ENCODE assay signal across 4 worm cellular contexts in genomic region chrIV:5183755-5184166, ce11.
TF ChIP-seq lines count a peak whose summit lies in the region.

Gene W03F8.4, plus strand, starts transcription at chrIV:5184123.

TF ChIP-seq in whole organism, L2 larva, 48 proteins besides CTCF, POLR2A, EP300 and RAD21 (continued from another document):
- TF ChIP-seq C34F6.9 (tag; optimal IDR thresholded peaks at IDR 0.05; lab: Kevin White, UChicago): peak; percentile 94
- peak; percentile 82 for TF ChIP-seq ceh-16 (tag; optimal IDR thresholded peaks at IDR 0.05; lab: Kevin White, UChicago)
- peak; percentile 57 for TF ChIP-seq nhr-10 (tag; optimal IDR thresholded peaks at IDR 0.05; lab: Kevin White, UChicago)
- peak; percentile 95 for TF ChIP-seq lin-11 (tag; optimal IDR thresholded peaks at IDR 0.05; lab: Kevin White, UChicago)
- no peak for TF ChIP-seq ztf-11 (tag; optimal IDR thresholded peaks at IDR 0.05; lab: Kevin White, UChicago)
- TF ChIP-seq egl-27 (tag; optimal IDR thresholded peaks at IDR 0.05; lab: Kevin White, UChicago): peak; percentile 68
- peak; percentile 72 for TF ChIP-seq Y55F3AM.14 (GFP tag; optimal IDR thresholded peaks at IDR 0.05; lab: Kevin White, UChicago)
- peak; percentile 89 for TF ChIP-seq nhr-6 (tag; optimal IDR thresholded peaks at IDR 0.05; lab: Kevin White, UChicago)
- peak; percentile 60 for TF ChIP-seq nhr-77 (tag; optimal IDR thresholded peaks at IDR 0.05; lab: Kevin White, UChicago)
- TF ChIP-seq nhr-237 (tag; optimal IDR thresholded peaks at IDR 0.05; lab: Kevin White, UChicago): peak; percentile 39
- TF ChIP-seq ama-1 (optimal IDR thresholded peaks at IDR 0.05; lab: Kevin White, UChicago): no peak
- peak; percentile 99 for TF ChIP-seq gmeb-1 (tag; optimal IDR thresholded peaks at IDR 0.05; lab: Kevin White, UChicago)
- no peak for TF ChIP-seq ztf-1 (GFP tag; conservative IDR thresholded peaks at IDR 0.05; lab: Robert Waterston, UW)
- peak; percentile 95 for TF ChIP-seq nhr-21 (tag; optimal IDR thresholded peaks at IDR 0.05; lab: Kevin White, UChicago)
- peak; percentile 82 for TF ChIP-seq fos-1 (tag; optimal IDR thresholded peaks at IDR 0.05; lab: Kevin White, UChicago)
- no peak for TF ChIP-seq mbf-1 (tag; optimal IDR thresholded peaks at IDR 0.05; lab: Kevin White, UChicago)
- peak; percentile 63 for TF ChIP-seq ceh-82 (tag; optimal IDR thresholded peaks at IDR 0.05; lab: Kevin White, UChicago)
- peak; percentile 90 for TF ChIP-seq ztf-4 (tag; optimal IDR thresholded peaks at IDR 0.05; lab: Kevin White, UChicago)
- TF ChIP-seq lin-13 (GFP tag; optimal IDR thresholded peaks at IDR 0.05; lab: Kevin White, UChicago): peak; percentile 91
- TF ChIP-seq elt-1 (tag; optimal IDR thresholded peaks at IDR 0.05; lab: Kevin White, UChicago): no peak
- TF ChIP-seq unc-62 (GFP tag; optimal IDR thresholded peaks at IDR 0.05; lab: Kevin White, UChicago): no peak
- TF ChIP-seq crh-2 (tag; optimal IDR thresholded peaks at IDR 0.05; lab: Kevin White, UChicago): peak; percentile 95
- TF ChIP-seq ZK546.5 (tag; optimal IDR thresholded peaks at IDR 0.05; lab: Kevin White, UChicago): peak; percentile 60
- TF ChIP-seq nhr-23 (tag; optimal IDR thresholded peaks at IDR 0.05; lab: Kevin White, UChicago): no peak
- peak; percentile 96 for TF ChIP-seq sma-9 (GFP tag; optimal IDR thresholded peaks at IDR 0.05; lab: Kevin White, UChicago)
- TF ChIP-seq sma-9 (tag; optimal IDR thresholded peaks at IDR 0.05; lab: Kevin White, UChicago): no peak
TF ChIP-seq in whole organism, L2 larva: peak in this region for 34.

TF ChIP-seq in whole organism, L4 larva, 104 proteins besides CTCF, POLR2A, EP300 and RAD21 (continued from another document and continues in another):
- TF ChIP-seq dmd-8 (GFP tag; IDR thresholded peaks at IDR 0.05; lab: Robert Waterston, UW) (no peak), daf-16 (GFP tag; optimal IDR thresholded peaks at IDR 0.05; lab: Kevin White, UChicago) (peak; percentile 43 to 98), daf-16 (tag; optimal IDR thresholded peaks at IDR 0.05; lab: Kevin White, UChicago) (peak; percentile 93), dpl-1 (GFP tag; optimal IDR thresholded peaks at IDR 0.05; lab: Kevin White, UChicago) (peak; percentile 99), lir-3 (tag; optimal IDR thresholded peaks at IDR 0.05; lab: Kevin White, UChicago) (no peak), php-3 (GFP tag; IDR thresholded peaks at IDR 0.05; lab: Robert Waterston, UW) (peak; percentile 83), egl-43 (GFP tag; IDR thresholded peaks at IDR 0.05; lab: Robert Waterston, UW) (peak; percentile 71), arid-1 (GFP tag; conservative IDR thresholded peaks at IDR 0.05; lab: Robert Waterston, UW) (peak; percentile 86; the same call in 1 of the 2 replicates), F44E2.7 (GFP tag; IDR thresholded peaks at IDR 0.05; lab: Robert Waterston, UW) (no peak), zip-2 (tag; optimal IDR thresholded peaks at IDR 0.05; lab: Kevin White, UChicago) (peak; percentile 49), nhr-102 (tag; optimal IDR thresholded peaks at IDR 0.05; lab: Kevin White, UChicago) (peak; percentile 94), nhr-11 (tag; optimal IDR thresholded peaks at IDR 0.05; lab: Kevin White, UChicago) (peak; percentile 85), nhr-76 (tag; optimal IDR thresholded peaks at IDR 0.05; lab: Kevin White, UChicago) (no peak), tag-97 (GFP tag; IDR thresholded peaks at IDR 0.05; lab: Robert Waterston, UW) (no peak), hlh-30 (tag; optimal IDR thresholded peaks at IDR 0.05; lab: Kevin White, UChicago; ENCODE audit: insufficient read depth) (peak; percentile 85), nhr-6 (tag; optimal IDR thresholded peaks at IDR 0.05; lab: Kevin White, UChicago) (peak; percentile 81), cey-2 (tag; optimal IDR thresholded peaks at IDR 0.05; lab: Kevin White, UChicago; ENCODE audit: borderline replicate concordance, insufficient read depth) (no peak), lin-29 (GFP tag; IDR thresholded peaks at IDR 0.05; lab: Robert Waterston, UW) (peak; percentile 88), daf-19 (GFP tag; conservative IDR thresholded peaks at IDR 0.05; lab: Robert Waterston, UW) (peak; percentile 65; the same call in 1 of the 2 replicates), pha-4 (GFP tag; IDR thresholded peaks at IDR 0.05; lab: Robert Waterston, UW) (no peak), pha-4 (tag; optimal IDR thresholded peaks at IDR 0.05; lab: Kevin White, UChicago) (no peak), T20F7.1 (GFP tag; optimal IDR thresholded peaks at IDR 0.05; lab: Kevin White, UChicago) (peak; percentile 81), unc-62 (GFP tag; optimal IDR thresholded peaks at IDR 0.05 in 1 of 2; lab: Kevin White, UChicago) (peak in 1 of 2 experiments; percentile 86), unc-62 (tag; optimal IDR thresholded peaks at IDR 0.05; lab: Kevin White, UChicago) (no peak), mdl-1 (tag; optimal IDR thresholded peaks at IDR 0.05; lab: Kevin White, UChicago) (peak in 1 of 2 experiments; percentile 28), tra-1 (GFP tag; IDR thresholded peaks at IDR 0.05; lab: Robert Waterston, UW) (peak; percentile 67; the same call in 1 of the 2 replicates), mdt-29 (GFP tag; IDR thresholded peaks at IDR 0.05; lab: Robert Waterston, UW) (peak; percentile 56; the same call in 1 of the 2 replicates), snpc-1.2 (GFP tag; IDR thresholded peaks at IDR 0.05; lab: Robert Waterston, UW) (peak; percentile 97), F26F4.8 (GFP tag; conservative IDR thresholded peaks at IDR 0.05; lab: Robert Waterston, UW) (no peak), nhr-10 (tag; optimal IDR thresholded peaks at IDR 0.05; lab: Kevin White, UChicago) (no peak), zfp-2 (tag; optimal IDR thresholded peaks at IDR 0.05; lab: Kevin White, UChicago) (peak; percentile 47), aha-1 (tag; lab: Kevin White, UChicago) (peak; percentile 97), nhr-111 (GFP tag; optimal IDR thresholded peaks at IDR 0.05; lab: Kevin White, UChicago) (no peak), sdz-12 (GFP tag; optimal IDR thresholded peaks at IDR 0.05; lab: Kevin White, UChicago) (no peak), Y75B8A.6 (GFP tag; IDR thresholded peaks at IDR 0.05; lab: Robert Waterston, UW) (no peak), Y5F2A.4 (GFP tag; optimal IDR thresholded peaks at IDR 0.05; lab: Kevin White, UChicago) (no peak)

TF ChIP-seq in whole organism, late embryonic, 69 proteins besides CTCF, POLR2A, EP300 and RAD21 (continued from another document and continues in another):
- no peak for TF ChIP-seq unc-55 (GFP tag; optimal IDR thresholded peaks at IDR 0.05; lab: Kevin White, UChicago)
- no peak for TF ChIP-seq hlh-6 (tag; optimal IDR thresholded peaks at IDR 0.05; lab: Kevin White, UChicago)
- no peak for TF ChIP-seq sox-2 (GFP tag; IDR thresholded peaks at IDR 0.05; lab: Robert Waterston, UW)
- TF ChIP-seq C08G9.2 (tag; optimal IDR thresholded peaks at IDR 0.05; lab: Kevin White, UChicago): peak; percentile 8
- peak; percentile 37 for TF ChIP-seq che-1 (tag; optimal IDR thresholded peaks at IDR 0.05; lab: Kevin White, UChicago)
- TF ChIP-seq ref-2 (tag; optimal IDR thresholded peaks at IDR 0.05; lab: Kevin White, UChicago): peak; percentile 69
- TF ChIP-seq Y22D7AL.16 (tag; optimal IDR thresholded peaks at IDR 0.05; lab: Kevin White, UChicago): no peak
- peak; percentile 71 for TF ChIP-seq rnt-1 (tag; optimal IDR thresholded peaks at IDR 0.05; lab: Kevin White, UChicago)
- TF ChIP-seq unc-42 (tag; optimal IDR thresholded peaks at IDR 0.05; lab: Kevin White, UChicago): peak; percentile 58
- peak; percentile 37 for TF ChIP-seq K02D7.2 (tag; optimal IDR thresholded peaks at IDR 0.05; lab: Kevin White, UChicago)
- TF ChIP-seq ztf-16 (tag; optimal IDR thresholded peaks at IDR 0.05; lab: Kevin White, UChicago): no peak
- TF ChIP-seq pat-9 (tag; optimal IDR thresholded peaks at IDR 0.05; lab: Kevin White, UChicago): peak; percentile 30
- no peak for TF ChIP-seq elt-4 (tag; optimal IDR thresholded peaks at IDR 0.05; lab: Kevin White, UChicago)
- no peak for TF ChIP-seq K09A11.1 (tag; optimal IDR thresholded peaks at IDR 0.05; lab: Kevin White, UChicago; ENCODE audit: insufficient read depth)
- TF ChIP-seq ceh-18 (tag; optimal IDR thresholded peaks at IDR 0.05; lab: Kevin White, UChicago): peak; percentile 53
- no peak for TF ChIP-seq ceh-9 (tag; optimal IDR thresholded peaks at IDR 0.05; lab: Kevin White, UChicago)
- TF ChIP-seq ceh-22 (tag; optimal IDR thresholded peaks at IDR 0.05; lab: Kevin White, UChicago): no peak
- no peak for TF ChIP-seq dmd-4 (tag; optimal IDR thresholded peaks at IDR 0.05; lab: Kevin White, UChicago; ENCODE audit: borderline replicate concordance)
- no peak for TF ChIP-seq hlh-15 (tag; optimal IDR thresholded peaks at IDR 0.05; lab: Kevin White, UChicago)
- TF ChIP-seq fkh-10 (GFP tag; optimal IDR thresholded peaks at IDR 0.05; lab: Kevin White, UChicago): no peak
- no peak for TF ChIP-seq ceh-48 (tag; optimal IDR thresholded peaks at IDR 0.05; lab: Kevin White, UChicago)
- peak; percentile 12 for TF ChIP-seq zip-5 (tag; optimal IDR thresholded peaks at IDR 0.05; lab: Kevin White, UChicago)
- peak; percentile 29 for TF ChIP-seq T23F11.4 (GFP tag; optimal IDR thresholded peaks at IDR 0.05; lab: Kevin White, UChicago)
- TF ChIP-seq pag-3 (tag; optimal IDR thresholded peaks at IDR 0.05; lab: Kevin White, UChicago; ENCODE audit: borderline replicate concordance): no peak
- TF ChIP-seq unc-86 (tag; optimal IDR thresholded peaks at IDR 0.05; lab: Kevin White, UChicago): no peak
- peak; percentile 77 for TF ChIP-seq ceh-31 (tag; optimal IDR thresholded peaks at IDR 0.05; lab: Kevin White, UChicago)
- TF ChIP-seq pha-4 (tag; optimal IDR thresholded peaks at IDR 0.05; lab: Kevin White, UChicago): no peak
- TF ChIP-seq ttx-3 (tag; optimal IDR thresholded peaks at IDR 0.05; lab: Kevin White, UChicago): peak; percentile 33
- TF ChIP-seq sdc-2 (tag; optimal IDR thresholded peaks at IDR 0.05; lab: Kevin White, UChicago): peak; percentile 16
- TF ChIP-seq ceh-19 (GFP tag; optimal IDR thresholded peaks at IDR 0.05; lab: Kevin White, UChicago): no peak
- TF ChIP-seq madf-2 (tag; optimal IDR thresholded peaks at IDR 0.05; lab: Kevin White, UChicago): peak; percentile 34
- peak; percentile 26 for TF ChIP-seq lin-11 (tag; optimal IDR thresholded peaks at IDR 0.05; lab: Kevin White, UChicago)
- TF ChIP-seq ceh-6 (GFP tag; optimal IDR thresholded peaks at IDR 0.05; lab: Kevin White, UChicago): no peak
- TF ChIP-seq mec-3 (tag; optimal IDR thresholded peaks at IDR 0.05; lab: Kevin White, UChicago; ENCODE audit: borderline replicate concordance): no peak
- no peak for TF ChIP-seq eyg-1 (tag; optimal IDR thresholded peaks at IDR 0.05; lab: Kevin White, UChicago)
- TF ChIP-seq syd-9 (tag; optimal IDR thresholded peaks at IDR 0.05; lab: Kevin White, UChicago): no peak
- TF ChIP-seq fax-1 (tag; optimal IDR thresholded peaks at IDR 0.05; lab: Kevin White, UChicago): no peak
- TF ChIP-seq ets-4 (tag; optimal IDR thresholded peaks at IDR 0.05; lab: Kevin White, UChicago): no peak
- no peak for TF ChIP-seq npax-4 (tag; optimal IDR thresholded peaks at IDR 0.05; lab: Kevin White, UChicago)
- TF ChIP-seq nhr-11 (tag; optimal IDR thresholded peaks at IDR 0.05; lab: Kevin White, UChicago): no peak

TF ChIP-seq in whole organism, mixed stage, embryonic, 35 proteins besides CTCF, POLR2A, EP300 and RAD21 (continued from another document):
- TF ChIP-seq nhr-76 (tag; optimal IDR thresholded peaks at IDR 0.05; lab: Kevin White, UChicago) (no peak), ces-1 (GFP tag; optimal IDR thresholded peaks at IDR 0.05; lab: Kevin White, UChicago) (peak; percentile 62), nhr-28 (tag; optimal IDR thresholded peaks at IDR 0.05; lab: Kevin White, UChicago) (no peak), cnd-1 (tag; optimal IDR thresholded peaks at IDR 0.05; lab: Kevin White, UChicago) (peak; percentile 50), snpc-4 (tag; optimal IDR thresholded peaks at IDR 0.05; lab: Kevin White, UChicago) (no peak), flh-1 (GFP tag; optimal IDR thresholded peaks at IDR 0.05; lab: Kevin White, UChicago) (no peak)
